Fruit fly (Drosophila melanogaster) whole organism, embryonic: ENCODE data around the gene CG14395.

Experiments used
- Bgb ChIP-seq: fragments of 200-800 bp; sonication (Bioruptor generic); IDR thresholded peaks from 2 replicates; pipeline ENCODE4 v1.3.6; 2022; ENCODE audit warnings: missing biosample characterization, missing genetic modification characterization; ENCODE audit not compliant: partially characterized antibody
- Blimp-1 ChIP-seq: fragments of 200-800 bp; sonication (Bioruptor generic); optimal IDR thresholded peaks from 3 replicates; lab custom pipeline; 2018; ENCODE audit warnings: missing biosample characterization, missing genetic modification characterization, mild to moderate bottlenecking, moderate library complexity, missing genetic modification reagents
- CG1024 ChIP-seq: fragments of 200-800 bp; sonication (Bioruptor generic); IDR thresholded peaks from 2 replicates; pipeline ENCODE4 v1.3.6; 2022; ENCODE audit warnings: missing biosample characterization, missing genetic modification characterization
- CG10959 ChIP-seq: fragments of 200-800 bp; sonication (Bioruptor generic); IDR thresholded peaks from 2 replicates; pipeline ENCODE4 v1.3.6; 2022; ENCODE audit warnings: missing biosample characterization, missing genetic modification characterization
- CG11093 ChIP-seq: fragments of 200-800 bp; sonication (Bioruptor generic); IDR thresholded peaks from 3 replicates; pipeline ENCODE4 v1.3.6; 2022; ENCODE audit warnings: missing biosample characterization, missing genetic modification characterization
- CG11247 ChIP-seq: fragments of 200-800 bp; sonication (Bioruptor generic); IDR thresholded peaks from 2 replicates; pipeline ENCODE4 v1.3.6; 2022; ENCODE audit warnings: missing biosample characterization, missing genetic modification characterization
- CG11398 ChIP-seq: fragments of 200-800 bp; sonication (Bioruptor generic); optimal IDR thresholded peaks from 2 replicates; lab custom pipeline; 2016; ENCODE audit warnings: missing biosample characterization, missing genetic modification characterization
- CG15073 ChIP-seq: fragments of 200-800 bp; sonication (Bioruptor generic); optimal IDR thresholded peaks from 2 replicates; lab custom pipeline; 2016; ENCODE audit warnings: missing biosample characterization, missing genetic modification characterization
- CG1603 ChIP-seq: fragments of 200-800 bp; sonication (Bioruptor generic); optimal IDR thresholded peaks from 2 replicates; lab custom pipeline; 2019; ENCODE audit warnings: missing biosample characterization, mild to moderate bottlenecking, missing genetic modification characterization, moderate library complexity
- CG17186 ChIP-seq: fragments of 200-800 bp; sonication (Bioruptor generic); optimal IDR thresholded peaks from 3 replicates; lab custom pipeline; 2017; ENCODE audit warnings: missing biosample characterization, missing genetic modification reagents, missing genetic modification characterization
- CG17802 ChIP-seq: fragments of 200-800 bp; sonication (Bioruptor generic); optimal IDR thresholded peaks from 2 replicates; lab custom pipeline; 2018; ENCODE audit warnings: missing biosample characterization, mild to moderate bottlenecking, missing genetic modification characterization, moderate library complexity
- CG33557 ChIP-seq: fragments of 200-800 bp; sonication (Bioruptor generic); optimal IDR thresholded peaks from 2 replicates; lab custom pipeline; 2019; ENCODE audit warnings: missing biosample characterization, mild to moderate bottlenecking, missing genetic modification characterization, moderate library complexity
- CG3838 ChIP-seq: fragments of 200-800 bp; sonication (Bioruptor generic); optimal IDR thresholded peaks from 3 replicates; lab custom pipeline; 2016; ENCODE audit warnings: missing biosample characterization, missing genetic modification characterization
- CG3995 ChIP-seq: fragments of 200-800 bp; sonication (Bioruptor generic); optimal IDR thresholded peaks from 3 replicates; lab custom pipeline; 2016; ENCODE audit warnings: missing biosample characterization, missing genetic modification characterization
- CG5245 ChIP-seq: fragments of 200-800 bp; sonication (Bioruptor generic); optimal IDR thresholded peaks from 3 replicates; lab custom pipeline; 2016; ENCODE audit warnings: missing biosample characterization, missing genetic modification characterization
- CG6272 ChIP-seq: fragments of 200-800 bp; sonication (Bioruptor generic); IDR thresholded peaks from 2 replicates; pipeline ENCODE4 v1.3.6; 2022; ENCODE audit warnings: missing biosample characterization, missing genetic modification characterization
- CG7372 ChIP-seq: fragments of 200-800 bp; sonication (Bioruptor generic); IDR thresholded peaks from 2 replicates; pipeline ENCODE4 v1.3.6; 2022; ENCODE audit warnings: missing biosample characterization, missing genetic modification characterization
- CG7839 ChIP-seq: fragments of 200-800 bp; sonication (Bioruptor generic); optimal IDR thresholded peaks from 3 replicates; lab custom pipeline; 2018; ENCODE audit warnings: missing biosample characterization, mild to moderate bottlenecking, missing genetic modification characterization, moderate library complexity
- CG7963 ChIP-seq: fragments of 200-800 bp; sonication (Bioruptor generic); IDR thresholded peaks from 3 replicates; pipeline ENCODE4 v1.3.6; 2022; ENCODE audit warnings: missing biosample characterization, missing genetic modification characterization; ENCODE audit not compliant: partially characterized antibody
- CG8290 ChIP-seq, 3 experiments: fragments of 200-800 bp; sonication (Bioruptor generic); optimal IDR thresholded peaks; 2 replicates each; lab custom pipeline; 2016 to 2019; ENCODE audit warnings: missing biosample characterization in 3 of 3, missing genetic modification characterization in 3 of 3, mild to moderate bottlenecking in 2 of 3, moderate library complexity in 1 of 3
- CG8478 ChIP-seq: fragments of >200 bp; optimal IDR thresholded peaks from 2 replicates; lab custom pipeline; 2018
- CG8924 ChIP-seq: fragments of 200-800 bp; optimal IDR thresholded peaks from 3 replicates; lab custom pipeline; 2019; ENCODE audit warnings: missing biosample characterization, mild to moderate bottlenecking, missing genetic modification characterization, moderate library complexity
- CG9215 ChIP-seq: fragments of 200-800 bp; sonication (Bioruptor generic); IDR thresholded peaks from 2 replicates; pipeline ENCODE4 v1.3.6; 2022; ENCODE audit warnings: missing biosample characterization, missing genetic modification characterization
- Drgx ChIP-seq: fragments of 200-800 bp; sonication (Bioruptor generic); IDR thresholded peaks from 2 replicates; pipeline ENCODE4 v1.3.6; 2022; ENCODE audit warnings: missing biosample characterization, missing genetic modification characterization
- E2f2 ChIP-seq: fragments of 200-800 bp; sonication (Bioruptor generic); IDR thresholded peaks from 2 replicates; pipeline ENCODE4 v1.3.6; 2022; ENCODE audit warnings: missing biosample characterization, missing genetic modification characterization
- Hey ChIP-seq: fragments of 200-800 bp; sonication (Bioruptor generic); optimal IDR thresholded peaks from 3 replicates; lab custom pipeline; 2018; ENCODE audit warnings: missing biosample characterization, mild to moderate bottlenecking, missing genetic modification characterization
- Hmr ChIP-seq: fragments of 200-800 bp; sonication (Bioruptor generic); optimal IDR thresholded peaks from 3 replicates; lab custom pipeline; 2017; ENCODE audit warnings: mild to moderate bottlenecking, missing biosample characterization, missing genetic modification reagents, missing genetic modification characterization
- MTF-1 ChIP-seq: fragments of 200-800 bp; sonication (Bioruptor generic); optimal IDR thresholded peaks from 2 replicates; lab custom pipeline; 2018; ENCODE audit warnings: missing biosample characterization, mild to moderate bottlenecking, missing genetic modification characterization, borderline replicate concordance
- Neu2 ChIP-seq: fragments of 200-800 bp; sonication (Bioruptor generic); optimal IDR thresholded peaks from 3 replicates; lab custom pipeline; 2016; ENCODE audit warnings: missing biosample characterization, missing genetic modification characterization, borderline replicate concordance
- Spps ChIP-seq: fragments of 200-800 bp; sonication (Bioruptor generic); optimal IDR thresholded peaks from 2 replicates; lab custom pipeline; 2018; ENCODE audit warnings: missing biosample characterization, mild to moderate bottlenecking, missing genetic modification characterization
- Sry-β ChIP-seq: fragments of 200-800 bp; sonication (Bioruptor generic); optimal IDR thresholded peaks from 2 replicates; lab custom pipeline; 2018; ENCODE audit warnings: missing biosample characterization, mild to moderate bottlenecking, missing genetic modification characterization, moderate library complexity
- cad ChIP-seq: fragments of >200 bp; optimal IDR thresholded peaks from 2 replicates; lab custom pipeline; 2017; ENCODE audit warnings: missing biosample characterization, missing genetic modification characterization
- ci ChIP-seq: fragments of 200-800 bp; sonication (Bioruptor generic); IDR thresholded peaks from 3 replicates; pipeline ENCODE4 v1.3.6; 2022; ENCODE audit warnings: missing biosample characterization, missing genetic modification characterization
- crol ChIP-seq: fragments of 200-800 bp; sonication (Bioruptor generic); IDR thresholded peaks from 2 replicates; pipeline ENCODE4 v1.3.6; 2022; ENCODE audit warnings: missing biosample characterization, missing genetic modification characterization
- dimm ChIP-seq: fragments of 200-800 bp; sonication (Bioruptor generic); IDR thresholded peaks from 2 replicates; pipeline ENCODE4 v1.3.6; 2022; ENCODE audit warnings: missing biosample characterization, missing genetic modification characterization
- disco-r ChIP-seq: fragments of 200-800 bp; sonication (Bioruptor generic); optimal IDR thresholded peaks from 2 replicates; lab custom pipeline; 2016; ENCODE audit warnings: missing biosample characterization, missing genetic modification characterization
- ems ChIP-seq: fragments of 200-800 bp; sonication (Bioruptor generic); optimal IDR thresholded peaks from 3 replicates; lab custom pipeline; 2016; ENCODE audit warnings: missing biosample characterization, missing genetic modification characterization
- en ChIP-seq: fragments of 200-800 bp; sonication (Bioruptor generic); optimal IDR thresholded peaks from 2 replicates; lab custom pipeline; 2016; ENCODE audit warnings: missing biosample characterization, missing genetic modification characterization
- exex ChIP-seq: fragments of 200-800 bp; sonication (Bioruptor generic); optimal IDR thresholded peaks from 4 replicates; lab custom pipeline; 2018; ENCODE audit warnings: missing biosample characterization, mild to moderate bottlenecking, missing genetic modification characterization, moderate library complexity
- hbn ChIP-seq: fragments of 200-800 bp; sonication (Bioruptor generic); IDR thresholded peaks from 2 replicates; pipeline ENCODE4 v1.3.6; 2022; ENCODE audit warnings: missing biosample characterization, missing genetic modification characterization; ENCODE audit not compliant: partially characterized antibody
- insv ChIP-seq, 2 experiments: fragments of 200-800 bp; sonication (Bioruptor generic); optimal IDR thresholded peaks; 3 replicates each; lab custom pipeline; 2016 to 2018; ENCODE audit warnings: missing biosample characterization in 2 of 2, missing genetic modification characterization in 2 of 2
- jigr1 ChIP-seq: fragments of 200-800 bp; sonication (Bioruptor generic); IDR thresholded peaks from 3 replicates; pipeline ENCODE4 v1.3.6; 2022; ENCODE audit warnings: missing biosample characterization, missing genetic modification characterization
- lbe ChIP-seq: fragments of 200-800 bp; sonication (Bioruptor generic); optimal IDR thresholded peaks from 2 replicates; lab custom pipeline; 2016; ENCODE audit warnings: missing biosample characterization, mild to moderate bottlenecking, missing genetic modification characterization
- pnt ChIP-seq: fragments of 200-800 bp; sonication (Bioruptor generic); optimal IDR thresholded peaks from 3 replicates; lab custom pipeline; 2016; ENCODE audit warnings: missing biosample characterization, missing genetic modification characterization
- sc ChIP-seq, 3 experiments: fragments of >200 bp in 2 of 3; fragments of 200-800 bp in 1 of 3; sonication (Bioruptor generic) in 1 of 3; optimal IDR thresholded peaks; 2 replicates in 2 of 3; 3 replicates in 1 of 3; lab custom pipeline; 2017; ENCODE audit warnings: mild to moderate bottlenecking in 1 of 3, missing biosample characterization in 1 of 3, missing genetic modification characterization in 1 of 3, missing genetic modification reagents in 1 of 3
- sob ChIP-seq: fragments of 200-800 bp; sonication (Bioruptor generic); IDR thresholded peaks from 2 replicates; pipeline ENCODE4 v1.3.6; 2022; ENCODE audit warnings: missing biosample characterization, missing genetic modification characterization
- tin ChIP-seq: fragments of 200-800 bp; sonication (Bioruptor generic); optimal IDR thresholded peaks from 3 replicates; lab custom pipeline; 2016; ENCODE audit warnings: missing biosample characterization, missing genetic modification characterization
- ttk ChIP-seq: fragments of 200-800 bp; sonication (Bioruptor generic); IDR thresholded peaks from 2 replicates; pipeline ENCODE4 v2.1.2; 2022; ENCODE audit warnings: missing biosample characterization, missing genetic modification characterization
- vfl ChIP-seq: fragments of 200-800 bp; sonication (Bioruptor generic); optimal IDR thresholded peaks from 2 replicates; lab custom pipeline; 2016; ENCODE audit warnings: missing biosample characterization, missing genetic modification characterization
- wdn ChIP-seq: fragments of 200-800 bp; sonication (Bioruptor generic); IDR thresholded peaks from 2 replicates; pipeline ENCODE4 v1.3.6; 2022; ENCODE audit warnings: missing biosample characterization, missing genetic modification characterization

Gene CG14395

dm6 chr3R:12647348-12647747 lies 15.3 kb upstream of the CG14395 start (continued):
- TF ChIP-seq CG8290 (GFP tag; optimal IDR thresholded peaks at IDR 0.05; lab: Kevin White, UChicago): no peak
- peak in 1 of 2 experiments; percentile 5 for TF ChIP-seq CG8290 (tag; optimal IDR thresholded peaks at IDR 0.05; lab: Kevin White, UChicago)
- peak; percentile 63 for TF ChIP-seq crol (GFP tag; lab: Robert Waterston, UW)
- no peak for TF ChIP-seq exex (tag; lab: Kevin White, UChicago)
- TF ChIP-seq wdn (GFP tag; lab: Robert Waterston, UW): no peak
- TF ChIP-seq E2f2 (GFP tag; lab: Robert Waterston, UW): no peak

dm6 chr3R:12647954-12648353 lies 14.7 kb upstream of the CG14395 start, which contains the start of gene Dtg:
Gene Dtg (plus strand): TSS chr3R:12648058.
- TF ChIP-seq CG8924 (tag; lab: Kevin White, UChicago) (peak; percentile 10), Spps (tag; lab: Kevin White, UChicago) (no peak), insv (GFP tag; optimal IDR thresholded peaks at IDR 0.05; lab: Kevin White, UChicago) (peak in 1 of 2 experiments; percentile 0), jigr1 (GFP tag; lab: Robert Waterston, UW) (no peak), sc (optimal IDR thresholded peaks at IDR 0.05; lab: Kevin White, UChicago) (no peak), sc (GFP tag; optimal IDR thresholded peaks at IDR 0.05; lab: Kevin White, UChicago) (no peak), pnt (GFP tag; lab: Kevin White, UChicago) (no peak), CG3838 (no peak), CG9215 (GFP tag; lab: Robert Waterston, UW) (no peak), cad (GFP tag; lab: Kevin White, UChicago) (no peak), CG1603 (tag; lab: Kevin White, UChicago) (no peak), CG17802 (tag; lab: Kevin White, UChicago) (no peak), sob (GFP tag; lab: Robert Waterston, UW) (no peak), ttk (GFP tag; lab: Robert Waterston, UW) (no peak), tin (GFP tag; lab: Kevin White, UChicago) (no peak), Hey (tag; lab: Kevin White, UChicago) (no peak), CG5245 (no peak), lbe (GFP tag; lab: Kevin White, UChicago) (no peak), disco-r (GFP tag; lab: Kevin White, UChicago) (no peak), Sry-β (GFP tag; lab: Kevin White, UChicago) (no peak), Drgx (no peak), CG6272 (GFP tag; lab: Robert Waterston, UW) (no peak), en (GFP tag; lab: Kevin White, UChicago) (no peak), Bgb (no peak), CG7372 (GFP tag; lab: Robert Waterston, UW) (no peak), hbn (GFP tag; lab: Robert Waterston, UW) (no peak), CG3995 (GFP tag; lab: Kevin White, UChicago) (no peak), Blimp-1 (GFP tag; lab: Kevin White, UChicago) (no peak), CG7963 (GFP tag; lab: Robert Waterston, UW) (no peak), MTF-1 (GFP tag; lab: Kevin White, UChicago) (peak; percentile 31), CG33557 (GFP tag; lab: Kevin White, UChicago) (peak; percentile 24), CG1024 (GFP tag; lab: Robert Waterston, UW) (no peak), vfl (no peak), CG10959 (GFP tag; lab: Robert Waterston, UW) (no peak), Hmr (GFP tag; lab: Kevin White, UChicago) (no peak), ci (GFP tag; lab: Robert Waterston, UW) (0 out of 3 replicates have a peak, but pooled peaks have one; percentile 52), CG11398 (GFP tag; lab: Kevin White, UChicago) (no peak), ems (GFP tag; lab: Kevin White, UChicago) (no peak), dimm (no peak), CG8478 (lab: Kevin White, UChicago) (no peak), CG17186 (GFP tag; lab: Kevin White, UChicago) (no peak), CG11247 (GFP tag; lab: Robert Waterston, UW) (no peak), CG11093 (GFP tag; lab: Robert Waterston, UW) (no peak), Neu2 (no peak), CG15073 (no peak), CG7839 (tag; lab: Kevin White, UChicago) (no peak)
